Fruit fly (Drosophila melanogaster) whole organism, embryonic: ENCODE results near the gene CG10338.

ENCODE experiments used
- Abd-B ChIP-seq: fragments of 200-800 bp; sonication (Bioruptor generic); optimal IDR thresholded peaks from 2 replicates; lab custom pipeline; 2018; ENCODE audit warnings: missing biosample characterization, mild to moderate bottlenecking, missing genetic modification characterization, moderate library complexity
- CG11247 ChIP-seq: fragments of 200-800 bp; sonication (Bioruptor generic); IDR thresholded peaks from 2 replicates; pipeline ENCODE4 v1.3.6; 2022; ENCODE audit warnings: missing biosample characterization, missing genetic modification characterization
- CG11723 ChIP-seq: fragments of 200-800 bp; sonication (Bioruptor generic); optimal IDR thresholded peaks from 2 replicates; lab custom pipeline; 2017; ENCODE audit warnings: missing biosample characterization, mild to moderate bottlenecking, missing genetic modification characterization
- CG12769 ChIP-seq: fragments of 200-800 bp; sonication (Bioruptor generic); optimal IDR thresholded peaks from 2 replicates; lab custom pipeline; 2019; ENCODE audit warnings: missing biosample characterization, mild to moderate bottlenecking, missing genetic modification characterization, moderate library complexity
- CG13123 ChIP-seq: fragments of 200-800 bp; sonication (Bioruptor generic); optimal IDR thresholded peaks from 2 replicates; lab custom pipeline; 2016; ENCODE audit warnings: missing biosample characterization, missing genetic modification characterization
- CG13296 ChIP-seq: fragments of 200-800 bp; sonication (Bioruptor generic); optimal IDR thresholded peaks from 3 replicates; lab custom pipeline; 2018; ENCODE audit warnings: missing biosample characterization, mild to moderate bottlenecking, missing genetic modification characterization
- CG2889 ChIP-seq: fragments of 200-800 bp; sonication (Bioruptor generic); IDR thresholded peaks from 3 replicates; pipeline ENCODE4 v1.3.6; 2022; ENCODE audit warnings: missing biosample characterization, missing genetic modification characterization
- CG31224 ChIP-seq: fragments of 200-800 bp; sonication (Bioruptor generic); IDR thresholded peaks from 2 replicates; pipeline ENCODE4 v1.3.6; 2022; ENCODE audit warnings: missing biosample characterization, missing genetic modification characterization
- CG33557 ChIP-seq: fragments of 200-800 bp; sonication (Bioruptor generic); optimal IDR thresholded peaks from 2 replicates; lab custom pipeline; 2019; ENCODE audit warnings: missing biosample characterization, mild to moderate bottlenecking, missing genetic modification characterization, moderate library complexity
- CG3995 ChIP-seq: fragments of 200-800 bp; sonication (Bioruptor generic); optimal IDR thresholded peaks from 3 replicates; lab custom pipeline; 2016; ENCODE audit warnings: missing biosample characterization, missing genetic modification characterization
- CG4617 ChIP-seq: fragments of 200-800 bp; sonication (Bioruptor generic); optimal IDR thresholded peaks from 3 replicates; lab custom pipeline; 2016; ENCODE audit warnings: missing biosample characterization, missing genetic modification characterization, borderline replicate concordance
- CG5180 ChIP-seq: fragments of 200-800 bp; sonication (Bioruptor generic); optimal IDR thresholded peaks from 3 replicates; lab custom pipeline; 2017; ENCODE audit warnings: missing biosample characterization, missing genetic modification characterization, mild to moderate bottlenecking, moderate library complexity, missing genetic modification reagents
- CG9609 ChIP-seq: fragments of 200-800 bp; sonication (Bioruptor generic); optimal IDR thresholded peaks from 3 replicates; lab custom pipeline; 2016; ENCODE audit warnings: missing biosample characterization, missing genetic modification characterization
- CG9817 ChIP-seq: fragments of 200-800 bp; sonication (Bioruptor generic); optimal IDR thresholded peaks from 2 replicates; lab custom pipeline; 2018; ENCODE audit warnings: missing biosample characterization, mild to moderate bottlenecking, missing genetic modification characterization, moderate library complexity
- D19A ChIP-seq: fragments of 200-800 bp; optimal IDR thresholded peaks from 3 replicates; lab custom pipeline; 2019; ENCODE audit warnings: missing biosample characterization, mild to moderate bottlenecking, missing genetic modification characterization, moderate library complexity
- D19B ChIP-seq: fragments of 200-800 bp; sonication (Bioruptor generic); optimal IDR thresholded peaks from 2 replicates; lab custom pipeline; 2017; ENCODE audit warnings: missing biosample characterization, mild to moderate bottlenecking, missing genetic modification characterization
- Dp ChIP-seq: fragments of 200-800 bp; sonication (Bioruptor generic); optimal IDR thresholded peaks from 2 replicates; lab custom pipeline; 2018; ENCODE audit warnings: missing biosample characterization, mild to moderate bottlenecking, missing genetic modification characterization, moderate library complexity
- Dref ChIP-seq: fragments of 200-800 bp; sonication (Bioruptor generic); IDR thresholded peaks from 2 replicates; pipeline ENCODE4 v1.3.6; 2022; ENCODE audit warnings: missing biosample characterization, missing genetic modification characterization
- E2f2 ChIP-seq: fragments of 200-800 bp; sonication (Bioruptor generic); IDR thresholded peaks from 2 replicates; pipeline ENCODE4 v1.3.6; 2022; ENCODE audit warnings: missing biosample characterization, missing genetic modification characterization
- Gug ChIP-seq: fragments of 200-800 bp; sonication (Bioruptor generic); IDR thresholded peaks from 4 replicates; pipeline ENCODE4 v1.3.6; 2022; ENCODE audit warnings: missing biosample characterization, missing genetic modification characterization
- NC2β ChIP-seq: fragments of 200-800 bp; sonication (Bioruptor generic); optimal IDR thresholded peaks from 2 replicates; lab custom pipeline; 2016; ENCODE audit warnings: missing biosample characterization, missing genetic modification characterization
- NFAT ChIP-seq: fragments of 200-800 bp; sonication (Bioruptor generic); IDR thresholded peaks from 2 replicates; pipeline ENCODE4 v1.3.6; 2022; ENCODE audit warnings: missing biosample characterization, missing genetic modification characterization
- Optix ChIP-seq: fragments of 200-800 bp; sonication (Bioruptor generic); IDR thresholded peaks from 3 replicates; pipeline ENCODE4 v1.3.6; 2022; ENCODE audit warnings: missing biosample characterization, missing genetic modification characterization
- Rx ChIP-seq: fragments of 200-800 bp; sonication (Bioruptor generic); IDR thresholded peaks from 2 replicates; pipeline ENCODE4 v1.3.6; 2022; ENCODE audit warnings: missing biosample characterization, missing genetic modification characterization
- Sox102F ChIP-seq: fragments of 200-800 bp; sonication (Bioruptor generic); optimal IDR thresholded peaks from 2 replicates; lab custom pipeline; 2018; ENCODE audit warnings: missing biosample characterization, mild to moderate bottlenecking, missing genetic modification characterization, moderate library complexity
- Spps ChIP-seq: fragments of 200-800 bp; sonication (Bioruptor generic); optimal IDR thresholded peaks from 2 replicates; lab custom pipeline; 2018; ENCODE audit warnings: missing biosample characterization, mild to moderate bottlenecking, missing genetic modification characterization
- Usf ChIP-seq: fragments of 200-800 bp; sonication (Bioruptor generic); optimal IDR thresholded peaks from 2 replicates; lab custom pipeline; 2017; ENCODE audit warnings: missing genotype, missing biosample characterization, missing genetic modification characterization
- Xbp1 ChIP-seq: fragments of 200-800 bp; sonication (Bioruptor generic); optimal IDR thresholded peaks from 3 replicates; lab custom pipeline; 2016; ENCODE audit warnings: missing biosample characterization, mild to moderate bottlenecking, missing genetic modification characterization
- abd-A ChIP-seq: fragments of 200-800 bp; sonication (Bioruptor generic); optimal IDR thresholded peaks from 3 replicates; lab custom pipeline; 2019; ENCODE audit warnings: missing biosample characterization, mild to moderate bottlenecking, missing genetic modification characterization, moderate library complexity
- al ChIP-seq: fragments of 200-800 bp; sonication (Bioruptor generic); IDR thresholded peaks from 2 replicates; pipeline ENCODE4 v1.3.6; 2022; ENCODE audit warnings: missing biosample characterization, missing genetic modification characterization
- croc ChIP-seq: fragments of 200-800 bp; sonication (Bioruptor generic); conservative IDR thresholded peaks from 3 replicates; pipeline ENCODE4 v1.3.6; 2022; ENCODE audit warnings: missing biosample characterization, missing genetic modification characterization
- ems ChIP-seq: fragments of 200-800 bp; sonication (Bioruptor generic); optimal IDR thresholded peaks from 3 replicates; lab custom pipeline; 2016; ENCODE audit warnings: missing biosample characterization, missing genetic modification characterization
- esg ChIP-seq: fragments of 200-800 bp; sonication (Bioruptor generic); conservative IDR thresholded peaks from 2 replicates; pipeline ENCODE4 v1.3.6; 2022; ENCODE audit warnings: missing biosample characterization, missing genetic modification characterization
- gsb ChIP-seq: fragments of 200-800 bp; sonication (Bioruptor generic); IDR thresholded peaks from 2 replicates; pipeline ENCODE4 v1.3.6; 2022; ENCODE audit warnings: missing biosample characterization, missing genetic modification characterization
- inv ChIP-seq: fragments of 200-800 bp; sonication (Bioruptor generic); IDR thresholded peaks from 2 replicates; pipeline ENCODE4 v1.3.6; 2022; ENCODE audit warnings: missing biosample characterization, missing genetic modification characterization; ENCODE audit not compliant: partially characterized antibody
- maf-S ChIP-seq: fragments of 200-800 bp; sonication (Bioruptor generic); optimal IDR thresholded peaks from 2 replicates; lab custom pipeline; 2016; ENCODE audit warnings: missing biosample characterization, missing genetic modification characterization
- onecut ChIP-seq: fragments of 200-800 bp; sonication (Bioruptor generic); IDR thresholded peaks from 2 replicates; pipeline ENCODE4 v1.3.6; 2022; ENCODE audit warnings: missing biosample characterization, missing genetic modification characterization
- otp ChIP-seq: fragments of 200-800 bp; sonication (Bioruptor generic); IDR thresholded peaks from 3 replicates; pipeline ENCODE4, ENCODE4 v1.3.6; 2022; ENCODE audit warnings: missing biosample characterization, missing genetic modification characterization
- prd ChIP-seq, 3 experiments: fragments of >200 bp in 2 of 3; fragments of 200-800 bp in 1 of 3; sonication (Bioruptor generic) in 1 of 3; optimal IDR thresholded peaks in 2 of 3; IDR thresholded peaks in 1 of 3; 2 replicates in 2 of 3; 3 replicates in 1 of 3; pipeline versions ENCODE4 v1.3.6 to Lab custom; 2017 to 2022; ENCODE audit warnings: missing biosample characterization in 1 of 3, missing genetic modification characterization in 1 of 3
- psq ChIP-seq: fragments of 200-800 bp; sonication (Bioruptor generic); optimal IDR thresholded peaks from 2 replicates; lab custom pipeline; 2017; ENCODE audit warnings: missing biosample characterization, missing genetic modification characterization
- pzg ChIP-seq: fragments of 200-800 bp; sonication (Bioruptor generic); optimal IDR thresholded peaks from 3 replicates; lab custom pipeline; 2018; ENCODE audit warnings: missing biosample characterization, mild to moderate bottlenecking, missing genetic modification characterization, moderate library complexity
- ssp ChIP-seq: fragments of 200-800 bp; sonication (Bioruptor generic); IDR thresholded peaks from 2 replicates; pipeline ENCODE4 v1.3.6; 2022; ENCODE audit warnings: missing biosample characterization, missing genetic modification characterization
- tio ChIP-seq: fragments of 200-800 bp; sonication (Bioruptor generic); optimal IDR thresholded peaks from 2 replicates; lab custom pipeline; 2017; ENCODE audit warnings: missing biosample characterization, missing genetic modification characterization, inconsistent platforms
- tll ChIP-seq, 2 experiments: fragments of 200-800 bp in 1 of 2; fragments of >200 bp in 1 of 2; sonication (Bioruptor generic) in 1 of 2; optimal IDR thresholded peaks; 2 replicates each; lab custom pipeline; 2017 to 2019; ENCODE audit warnings: missing biosample characterization in 2 of 2, missing genetic modification characterization in 2 of 2, mild to moderate bottlenecking in 1 of 2, moderate library complexity in 1 of 2
- unpg ChIP-seq: fragments of 200-800 bp; sonication (Bioruptor generic); optimal IDR thresholded peaks from 3 replicates; lab custom pipeline; 2018; ENCODE audit warnings: missing biosample characterization, mild to moderate bottlenecking, missing genetic modification characterization, moderate library complexity
- vnd ChIP-seq: fragments of 200-800 bp; sonication (Bioruptor generic); IDR thresholded peaks from 3 replicates; pipeline ENCODE4 v1.3.6; 2022; ENCODE audit warnings: missing biosample characterization, missing genetic modification characterization; ENCODE audit not compliant: partially characterized antibody
- vvl ChIP-seq: fragments of 200-800 bp; sonication (Bioruptor generic); IDR thresholded peaks from 2 replicates; pipeline ENCODE4 v1.3.6; 2022; ENCODE audit warnings: missing biosample characterization, missing genetic modification characterization
- zf30C ChIP-seq: fragments of 200-800 bp; sonication (Bioruptor generic); optimal IDR thresholded peaks from 3 replicates; lab custom pipeline; 2018; ENCODE audit warnings: missing biosample characterization, mild to moderate bottlenecking, missing genetic modification characterization
- zfh2 ChIP-seq: fragments of 200-800 bp; sonication (Bioruptor generic); optimal IDR thresholded peaks from 2 replicates; lab custom pipeline; 2016; ENCODE audit warnings: missing biosample characterization, missing genetic modification characterization

Gene CG10338

DNA sequence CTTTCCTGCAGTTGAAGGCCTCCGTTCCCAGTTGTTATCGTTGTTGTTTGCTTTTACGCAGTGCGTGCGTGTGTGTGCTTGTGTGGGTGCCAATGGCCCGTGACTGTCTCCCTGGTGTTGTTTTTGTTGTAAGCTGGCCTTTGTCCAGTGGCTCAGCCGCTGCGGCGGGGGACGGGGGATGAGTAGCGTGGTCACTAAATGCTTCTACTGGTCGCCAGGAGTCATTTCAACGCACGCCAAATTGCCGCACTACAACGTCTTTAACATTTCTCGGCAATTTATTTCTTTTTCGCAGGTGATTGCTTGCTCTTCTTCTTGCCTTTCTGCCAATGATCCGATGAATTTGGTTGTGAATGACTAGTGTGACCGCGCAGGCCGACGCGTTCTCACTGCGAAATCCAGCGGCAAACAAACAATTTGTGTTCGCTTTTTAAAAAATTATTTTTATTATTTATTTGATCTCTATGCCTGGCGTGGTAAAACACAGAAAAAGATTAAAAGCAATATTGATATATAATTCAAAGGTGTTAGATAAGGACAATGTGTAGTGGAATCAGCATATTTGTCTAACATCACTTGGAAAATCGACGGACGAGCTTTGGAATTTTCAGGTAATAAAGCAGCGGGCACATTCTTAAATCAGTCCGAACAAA lies 12.9 kb downstream of the CG10338 start, which contains the start of the genes Faf2 and Grip71 (continued):
- TF ChIP-seq pzg (GFP tag; lab: Kevin White, UChicago): peak; percentile 83
- TF ChIP-seq inv: no peak; the same call in 1 of the 2 replicates
- peak; percentile 65 for TF ChIP-seq onecut (GFP tag; lab: Robert Waterston, UW)
- TF ChIP-seq CG12769 (tag; lab: Kevin White, UChicago): peak; percentile 82
- peak; percentile 96 for TF ChIP-seq CG9817
- peak; percentile 62 for TF ChIP-seq CG3995 (GFP tag; lab: Kevin White, UChicago)
- TF ChIP-seq zf30C (GFP tag; lab: Kevin White, UChicago): no peak
- TF ChIP-seq Gug (GFP tag; lab: Robert Waterston, UW): peak; percentile 97
- TF ChIP-seq croc (GFP tag; lab: Robert Waterston, UW): peak; percentile 91
- TF ChIP-seq Spps (tag; lab: Kevin White, UChicago): peak; percentile 76
- no peak for TF ChIP-seq prd (optimal IDR thresholded peaks at IDR 0.05; lab: Kevin White, UChicago)
- TF ChIP-seq prd (GFP tag; IDR thresholded peaks at IDR 0.05; lab: Robert Waterston, UW): peak; percentile 98
- TF ChIP-seq tll (GFP tag; optimal IDR thresholded peaks at IDR 0.05; lab: Kevin White, UChicago): peak in 1 of 2 experiments; percentile 22
- TF ChIP-seq CG5180: peak; percentile 36
- peak; percentile 98 for TF ChIP-seq Abd-B (GFP tag; lab: Kevin White, UChicago)
- peak; percentile 88 for TF ChIP-seq gsb (GFP tag; lab: Robert Waterston, UW)
- TF ChIP-seq CG31224 (GFP tag; lab: Robert Waterston, UW): peak; percentile 91
- TF ChIP-seq maf-S (GFP tag; lab: Kevin White, UChicago): peak; percentile 81
- peak; percentile 87 for TF ChIP-seq CG13123 (GFP tag; lab: Kevin White, UChicago)
- TF ChIP-seq Usf: peak; percentile 87
- peak; percentile 77 for TF ChIP-seq psq (GFP tag; lab: Kevin White, UChicago)
- TF ChIP-seq CG33557 (GFP tag; lab: Kevin White, UChicago): peak; percentile 66
- peak; percentile 93 for TF ChIP-seq Optix (GFP tag; lab: Robert Waterston, UW)
- peak; percentile 57 for TF ChIP-seq CG13296
- peak; percentile 74 for TF ChIP-seq D19A (tag; lab: Kevin White, UChicago)
- TF ChIP-seq otp (GFP tag; lab: Robert Waterston, UW): peak; percentile 93
- TF ChIP-seq D19B (GFP tag; lab: Kevin White, UChicago): peak; percentile 77
- TF ChIP-seq CG2889 (GFP tag; lab: Robert Waterston, UW): peak; percentile 91
- peak; percentile 93 for TF ChIP-seq tio
- peak; percentile 97 for TF ChIP-seq Xbp1 (GFP tag; lab: Kevin White, UChicago)
- TF ChIP-seq al (GFP tag; lab: Robert Waterston, UW): peak; percentile 95
- no peak for TF ChIP-seq vnd (GFP tag; lab: Robert Waterston, UW)
- TF ChIP-seq NFAT (GFP tag; lab: Robert Waterston, UW): peak; percentile 90
- peak; percentile 86 for TF ChIP-seq E2f2 (GFP tag; lab: Robert Waterston, UW)
- peak; percentile 82 for TF ChIP-seq CG4617 (GFP tag; lab: Kevin White, UChicago)
- peak; percentile 93 for TF ChIP-seq Sox102F
- TF ChIP-seq CG11247: peak; percentile 94
- TF ChIP-seq ssp (GFP tag; lab: Robert Waterston, UW): peak; percentile 99
- TF ChIP-seq esg (GFP tag; lab: Robert Waterston, UW): peak; percentile 96
- TF ChIP-seq zfh2 (GFP tag; lab: Kevin White, UChicago): peak; percentile 90
- peak; percentile 79 for TF ChIP-seq Dp (GFP tag; lab: Kevin White, UChicago)
- peak; percentile 93 for TF ChIP-seq Rx (GFP tag; lab: Robert Waterston, UW)
- peak; percentile 93 for TF ChIP-seq unpg (GFP tag; lab: Kevin White, UChicago)
- peak; percentile 84 for TF ChIP-seq NC2β (GFP tag; lab: Kevin White, UChicago)
- peak; percentile 49 for TF ChIP-seq Dref (GFP tag; lab: Robert Waterston, UW)
- peak; percentile 96 for TF ChIP-seq vvl (GFP tag; lab: Robert Waterston, UW)
- no peak for TF ChIP-seq abd-A
- peak; percentile 75 for TF ChIP-seq CG11723 (GFP tag; lab: Kevin White, UChicago)
- peak; percentile 90 for TF ChIP-seq ems
- peak; percentile 83 for TF ChIP-seq CG9609
